Fruit fly (Drosophila melanogaster): Measurements from ENCODE around the gene bbg.

bbg gene

dm6 chr3L:14481397-14481796 is 54.7 kb downstream of the bbg start:
- TF ChIP-seq achi (GFP tag; optimal IDR thresholded peaks at IDR 0.05) (peak; percentile 16), CG9139 (GFP tag; optimal IDR thresholded peaks at IDR 0.05) (peak; percentile 44), CG32006 (GFP tag; optimal IDR thresholded peaks at IDR 0.05) (peak; percentile 2), CG4318 (GFP tag; optimal IDR thresholded peaks at IDR 0.05) (no peak), ss (GFP tag; optimal IDR thresholded peaks at IDR 0.05) (peak; percentile 28 to 36), Blimp-1 (GFP tag; optimal IDR thresholded peaks at IDR 0.05) (no peak), CG1621 (tag; optimal IDR thresholded peaks at IDR 0.05) (peak; percentile 37), svp (GFP tag) (no peak), spab (GFP tag; optimal IDR thresholded peaks at IDR 0.05) (peak; percentile 46), CG10631 (GFP tag; optimal IDR thresholded peaks at IDR 0.05) (no peak), CG8632 (GFP tag; optimal IDR thresholded peaks at IDR 0.05) (peak; percentile 27), CG6163 (GFP tag; IDR thresholded peaks at IDR 0.05) (peak; percentile 51; the same call in 2 of the 3 replicates), fd59A (GFP tag; optimal IDR thresholded peaks at IDR 0.05) (no peak), CG8119 (GFP tag; IDR thresholded peaks at IDR 0.05) (0 out of 3 replicates have a peak, but pooled peaks have one; percentile 26), CG6808 (GFP tag; optimal IDR thresholded peaks at IDR 0.05) (peak; percentile 45), Lpt (GFP tag; optimal IDR thresholded peaks at IDR 0.05) (peak; percentile 5), CG7368 (GFP tag; optimal IDR thresholded peaks at IDR 0.05) (no peak), CG10669 (GFP tag; optimal IDR thresholded peaks at IDR 0.05) (peak; percentile 9), CG3032 (tag; optimal IDR thresholded peaks at IDR 0.05) (peak; percentile 25), Ets96B (tag; optimal IDR thresholded peaks at IDR 0.05) (no peak), Ets21C (GFP tag; optimal IDR thresholded peaks at IDR 0.05) (no peak), salr (GFP tag; optimal IDR thresholded peaks at IDR 0.05) (no peak), Hr39 (GFP tag; optimal IDR thresholded peaks at IDR 0.05) (no peak), Sox14 (GFP tag; optimal IDR thresholded peaks at IDR 0.05) (no peak), net (GFP tag; optimal IDR thresholded peaks at IDR 0.05) (no peak), CG11294 (GFP tag; IDR thresholded peaks at IDR 0.05) (no peak)

- TF ChIP-seq Met (GFP tag; optimal IDR thresholded peaks at IDR 0.05) (peak; percentile 38), Eip75B (GFP tag; optimal IDR thresholded peaks at IDR 0.05) (peak; percentile 57), fkh (GFP tag; optimal IDR thresholded peaks at IDR 0.05) (no peak), OdsH (GFP tag; optimal IDR thresholded peaks at IDR 0.05) (peak; percentile 21), fd85E (GFP tag; optimal IDR thresholded peaks at IDR 0.05) (no peak), eg (GFP tag; IDR thresholded peaks at IDR 0.05) (no peak; the same call in 1 of the 3 replicates), CG8119 (GFP tag; IDR thresholded peaks at IDR 0.05) (peak; percentile 61), Hr39 (GFP tag; optimal IDR thresholded peaks at IDR 0.05) (no peak), CG10669 (GFP tag; optimal IDR thresholded peaks at IDR 0.05) (peak; percentile 71), ss (GFP tag; optimal IDR thresholded peaks at IDR 0.05) (peak; percentile 94), CG3032 (tag; optimal IDR thresholded peaks at IDR 0.05) (peak; percentile 62), salr (GFP tag; optimal IDR thresholded peaks at IDR 0.05) (peak; percentile 53 to 59), vri (GFP tag; optimal IDR thresholded peaks at IDR 0.05) (peak; percentile 38), Sox15 (GFP tag; optimal IDR thresholded peaks at IDR 0.05) (no peak), CG10631 (GFP tag; optimal IDR thresholded peaks at IDR 0.05) (peak; percentile 17), CG31627 (GFP tag; optimal IDR thresholded peaks at IDR 0.05) (no peak), CG6792 (GFP tag; optimal IDR thresholded peaks at IDR 0.05) (peak; percentile 36), Hr4 (GFP tag; optimal IDR thresholded peaks at IDR 0.05) (no peak), cyc (GFP tag; optimal IDR thresholded peaks at IDR 0.05) (no peak), CG4318 (GFP tag; optimal IDR thresholded peaks at IDR 0.05) (no peak), esn (GFP tag; optimal IDR thresholded peaks at IDR 0.05) (peak; percentile 51), lz (GFP tag; optimal IDR thresholded peaks at IDR 0.05) (no peak), CG8319 (GFP tag; optimal IDR thresholded peaks at IDR 0.05) (no peak), CG34406 (GFP tag; optimal IDR thresholded peaks at IDR 0.05) (peak; percentile 40), CG6854 (GFP tag; optimal IDR thresholded peaks at IDR 0.05) (peak; percentile 55), CG15336 (GFP tag; IDR thresholded peaks at IDR 0.05) (peak; percentile 46; the same call in 1 of the 2 replicates), net (GFP tag; optimal IDR thresholded peaks at IDR 0.05) (peak; percentile 35), Eip93F (GFP tag; optimal IDR thresholded peaks at IDR 0.05) (no peak), Smox (GFP tag; optimal IDR thresholded peaks at IDR 0.05) (no peak), Eip78C (GFP tag) (peak; percentile 80), CG6808 (GFP tag; optimal IDR thresholded peaks at IDR 0.05) (peak; percentile 88), CG8632 (GFP tag; optimal IDR thresholded peaks at IDR 0.05) (peak; percentile 51), achi (GFP tag; optimal IDR thresholded peaks at IDR 0.05) (peak; percentile 2), CG9139 (GFP tag; optimal IDR thresholded peaks at IDR 0.05) (peak; percentile 89), CG7368 (GFP tag; optimal IDR thresholded peaks at IDR 0.05) (peak; percentile 47), CG6276 (GFP tag; optimal IDR thresholded peaks at IDR 0.05) (peak; percentile 57), Hr38 (GFP tag; optimal IDR thresholded peaks at IDR 0.05) (no peak)
These were observed 59.3 kb downstream of the bbg start for dm6 chr3L:14476804-14477239.

Data from whole organism, prepupa.